Fruit fly (Drosophila melanogaster) whole organism, embryonic: Measurements from ENCODE around the gene CG4459.

ENCODE experiments used
- Aef1 ChIP-seq: fragments of 200-800 bp; sonication (Bioruptor generic); IDR thresholded peaks from 3 replicates; pipeline ENCODE4 v1.3.6; 2022; ENCODE audit warnings: missing biosample characterization, missing genetic modification characterization
- CG10462 ChIP-seq: fragments of 200-800 bp; sonication (Bioruptor generic); optimal IDR thresholded peaks from 2 replicates; lab custom pipeline; 2016; ENCODE audit warnings: missing biosample characterization, missing genetic modification characterization
- CG10654 ChIP-seq: fragments of 200-800 bp; sonication (Bioruptor generic); optimal IDR thresholded peaks from 2 replicates; lab custom pipeline; 2016; ENCODE audit warnings: missing biosample characterization, missing genetic modification characterization
- CG11504 ChIP-seq: fragments of 200-800 bp; sonication (Bioruptor generic); optimal IDR thresholded peaks from 3 replicates; lab custom pipeline; 2019; ENCODE audit warnings: missing biosample characterization, mild to moderate bottlenecking, missing genetic modification characterization, moderate library complexity
- CG13775 ChIP-seq: fragments of 200-800 bp; sonication (Bioruptor generic); optimal IDR thresholded peaks from 3 replicates; lab custom pipeline; 2017; ENCODE audit warnings: missing biosample characterization, mild to moderate bottlenecking, missing genetic modification characterization
- CG14710 ChIP-seq: fragments of 200-800 bp; sonication (Bioruptor generic); optimal IDR thresholded peaks from 3 replicates; lab custom pipeline; 2019; ENCODE audit warnings: missing biosample characterization, mild to moderate bottlenecking, missing genetic modification characterization, moderate library complexity
- CG14860 ChIP-seq: fragments of 200-800 bp; sonication (Bioruptor generic); IDR thresholded peaks from 3 replicates; pipeline ENCODE4 v1.3.6; 2022; ENCODE audit warnings: missing biosample characterization, missing genetic modification characterization; ENCODE audit not compliant: partially characterized antibody
- CG18476 ChIP-seq: fragments of 200-800 bp; sonication (Bioruptor generic); optimal IDR thresholded peaks from 2 replicates; lab custom pipeline; 2016; ENCODE audit warnings: missing biosample characterization, mild to moderate bottlenecking, missing genetic modification characterization
- CG2199 ChIP-seq: fragments of 200-800 bp; sonication (Bioruptor generic); IDR thresholded peaks from 3 replicates; pipeline ENCODE4 v1.3.6; 2022; ENCODE audit warnings: missing biosample characterization, missing genetic modification characterization
- CG2678 ChIP-seq: fragments of 200-800 bp; sonication (Bioruptor generic); optimal IDR thresholded peaks from 3 replicates; lab custom pipeline; 2019; ENCODE audit warnings: missing biosample characterization, mild to moderate bottlenecking, missing genetic modification characterization, moderate library complexity
- CG3281 ChIP-seq: fragments of 200-800 bp; sonication (Bioruptor generic); optimal IDR thresholded peaks from 3 replicates; lab custom pipeline; 2017; ENCODE audit warnings: missing biosample characterization, mild to moderate bottlenecking, missing genetic modification characterization
- CG34376 ChIP-seq: fragments of 200-800 bp; sonication (Bioruptor generic); optimal IDR thresholded peaks from 2 replicates; lab custom pipeline; 2018; ENCODE audit warnings: missing biosample characterization, mild to moderate bottlenecking, missing genetic modification characterization
- CG4854 ChIP-seq: fragments of 200-800 bp; sonication (Bioruptor generic); optimal IDR thresholded peaks from 2 replicates; lab custom pipeline; 2016; ENCODE audit warnings: missing biosample characterization, missing genetic modification characterization, inconsistent platforms
- CG6272 ChIP-seq: fragments of 200-800 bp; sonication (Bioruptor generic); IDR thresholded peaks from 2 replicates; pipeline ENCODE4 v1.3.6; 2022; ENCODE audit warnings: missing biosample characterization, missing genetic modification characterization
- CG7786 ChIP-seq: fragments of 200-800 bp; sonication (Bioruptor generic); optimal IDR thresholded peaks from 2 replicates; lab custom pipeline; 2016; ENCODE audit warnings: missing biosample characterization, missing genetic modification characterization
- CG9876 ChIP-seq: fragments of 200-800 bp; sonication (Bioruptor generic); optimal IDR thresholded peaks from 2 replicates; lab custom pipeline; 2016; ENCODE audit warnings: missing biosample characterization, missing genetic modification characterization
- CHES-1-like ChIP-seq: fragments of 200-800 bp; sonication (Bioruptor generic); optimal IDR thresholded peaks from 2 replicates; lab custom pipeline; 2016; ENCODE audit warnings: missing biosample characterization, missing genetic modification characterization
- D ChIP-seq, 2 experiments: fragments of 200-800 bp in 1 of 2; fragments of >200 bp in 1 of 2; sonication (Bioruptor generic) in 1 of 2; optimal IDR thresholded peaks; 2 replicates in 1 of 2; 3 replicates in 1 of 2; lab custom pipeline; 2017; ENCODE audit warnings: mild to moderate bottlenecking in 1 of 2, missing biosample characterization in 1 of 2, missing genetic modification characterization in 1 of 2, missing genetic modification reagents in 1 of 2
- Drgx ChIP-seq: fragments of 200-800 bp; sonication (Bioruptor generic); IDR thresholded peaks from 2 replicates; pipeline ENCODE4 v1.3.6; 2022; ENCODE audit warnings: missing biosample characterization, missing genetic modification characterization
- GATAe ChIP-seq: fragments of 200-800 bp; sonication (Bioruptor generic); conservative IDR thresholded peaks from 2 replicates; pipeline ENCODE4 v1.3.6; 2022; ENCODE audit warnings: missing biosample characterization, missing genetic modification characterization
- H15 ChIP-seq: fragments of 200-800 bp; sonication (Bioruptor generic); IDR thresholded peaks from 3 replicates; pipeline ENCODE4 v1.3.6; 2022; ENCODE audit warnings: missing biosample characterization, missing genetic modification characterization
- Hand ChIP-seq: fragments of 200-800 bp; sonication (Bioruptor generic); optimal IDR thresholded peaks from 2 replicates; lab custom pipeline; 2017; ENCODE audit warnings: mild to moderate bottlenecking, missing biosample characterization, missing genetic modification reagents, missing genetic modification characterization
- MESR4 ChIP-seq: fragments of 200-800 bp; sonication (Bioruptor generic); optimal IDR thresholded peaks from 2 replicates; lab custom pipeline; 2018; ENCODE audit warnings: missing biosample characterization, mild to moderate bottlenecking, missing genetic modification characterization, moderate library complexity
- Nf-YB ChIP-seq: fragments of 200-800 bp; sonication (Bioruptor generic); optimal IDR thresholded peaks from 3 replicates; lab custom pipeline; 2019; ENCODE audit warnings: missing biosample characterization, mild to moderate bottlenecking, missing genetic modification characterization, moderate library complexity
- PHDP ChIP-seq: fragments of 200-800 bp; sonication (Bioruptor generic); optimal IDR thresholded peaks from 3 replicates; lab custom pipeline; 2018; ENCODE audit warnings: missing biosample characterization, mild to moderate bottlenecking, missing genetic modification characterization, moderate library complexity
- Rx ChIP-seq: fragments of 200-800 bp; sonication (Bioruptor generic); IDR thresholded peaks from 2 replicates; pipeline ENCODE4 v1.3.6; 2022; ENCODE audit warnings: missing biosample characterization, missing genetic modification characterization
- YL-1 ChIP-seq: fragments of 200-800 bp; sonication (Bioruptor generic); optimal IDR thresholded peaks from 3 replicates; lab custom pipeline; 2017; ENCODE audit warnings: missing biosample characterization, mild to moderate bottlenecking, missing genetic modification characterization
- abd-A ChIP-seq: fragments of 200-800 bp; sonication (Bioruptor generic); optimal IDR thresholded peaks from 3 replicates; lab custom pipeline; 2019; ENCODE audit warnings: missing biosample characterization, mild to moderate bottlenecking, missing genetic modification characterization, moderate library complexity
- ac ChIP-seq: fragments of 200-800 bp; sonication (Bioruptor generic); optimal IDR thresholded peaks from 3 replicates; lab custom pipeline; 2017; ENCODE audit warnings: missing biosample characterization, mild to moderate bottlenecking, missing genetic modification characterization
- bbx ChIP-seq: fragments of 200-800 bp; sonication (Bioruptor generic); IDR thresholded peaks from 2 replicates; pipeline ENCODE4 v1.3.6; 2022; ENCODE audit warnings: missing biosample characterization, missing genetic modification characterization; ENCODE audit not compliant: partially characterized antibody
- chif ChIP-seq, 2 experiments: fragments of 200-800 bp; sonication (Bioruptor generic); optimal IDR thresholded peaks; 3 replicates each; lab custom pipeline; 2016; ENCODE audit warnings: missing biosample characterization in 2 of 2, missing genetic modification characterization in 2 of 2
- crol ChIP-seq: fragments of 200-800 bp; sonication (Bioruptor generic); IDR thresholded peaks from 2 replicates; pipeline ENCODE4 v1.3.6; 2022; ENCODE audit warnings: missing biosample characterization, missing genetic modification characterization
- en ChIP-seq: fragments of 200-800 bp; sonication (Bioruptor generic); optimal IDR thresholded peaks from 2 replicates; lab custom pipeline; 2016; ENCODE audit warnings: missing biosample characterization, missing genetic modification characterization
- esg ChIP-seq: fragments of 200-800 bp; sonication (Bioruptor generic); conservative IDR thresholded peaks from 2 replicates; pipeline ENCODE4 v1.3.6; 2022; ENCODE audit warnings: missing biosample characterization, missing genetic modification characterization
- gsb-n ChIP-seq: fragments of 200-800 bp; sonication (Bioruptor generic); optimal IDR thresholded peaks from 3 replicates; lab custom pipeline; 2018; ENCODE audit warnings: missing biosample characterization, mild to moderate bottlenecking, missing genetic modification characterization
- gt ChIP-seq: fragments of 200-800 bp; sonication (Bioruptor generic); IDR thresholded peaks from 2 replicates; pipeline ENCODE4 v1.3.6; 2022; ENCODE audit warnings: missing biosample characterization, missing genetic modification characterization
- lov ChIP-seq, 2 experiments: fragments of 200-800 bp in 1 of 2; fragments of >200 bp in 1 of 2; sonication (Bioruptor generic) in 1 of 2; IDR thresholded peaks in 1 of 2; optimal IDR thresholded peaks in 1 of 2; 2 replicates in 1 of 2; 3 replicates in 1 of 2; pipeline versions ENCODE4 v1.3.6 to Lab custom; 2017 to 2022; ENCODE audit warnings: missing biosample characterization in 1 of 2, missing genetic modification characterization in 1 of 2
- nau ChIP-seq: fragments of 200-800 bp; sonication (Bioruptor generic); optimal IDR thresholded peaks from 3 replicates; lab custom pipeline; 2017; ENCODE audit warnings: missing biosample characterization, mild to moderate bottlenecking, missing genetic modification characterization, missing genetic modification reagents
- oc ChIP-seq: fragments of 200-800 bp; sonication (Bioruptor generic); optimal IDR thresholded peaks from 2 replicates; lab custom pipeline; 2018; ENCODE audit warnings: missing biosample characterization, mild to moderate bottlenecking, missing genetic modification characterization, moderate library complexity
- peb ChIP-seq: fragments of 200-800 bp; sonication (Bioruptor generic); IDR thresholded peaks from 2 replicates; pipeline ENCODE4 v1.3.6; 2022; ENCODE audit warnings: missing biosample characterization, missing genetic modification characterization
- prd ChIP-seq, 3 experiments: fragments of >200 bp in 2 of 3; fragments of 200-800 bp in 1 of 3; sonication (Bioruptor generic) in 1 of 3; optimal IDR thresholded peaks in 2 of 3; IDR thresholded peaks in 1 of 3; 2 replicates in 2 of 3; 3 replicates in 1 of 3; pipeline versions ENCODE4 v1.3.6 to Lab custom; 2017 to 2022; ENCODE audit warnings: missing biosample characterization in 1 of 3, missing genetic modification characterization in 1 of 3
- sisA ChIP-seq: fragments of 200-800 bp; sonication (Bioruptor generic); IDR thresholded peaks from 2 replicates; pipeline ENCODE4 v1.3.6; 2022; ENCODE audit warnings: missing biosample characterization, missing genetic modification characterization
- sr ChIP-seq: fragments of 200-800 bp; sonication (Bioruptor generic); IDR thresholded peaks from 3 replicates; pipeline ENCODE4 v1.3.6; 2022; ENCODE audit warnings: missing biosample characterization, missing genetic modification characterization
- tgo ChIP-seq: fragments of 200-800 bp; sonication (Bioruptor generic); IDR thresholded peaks from 3 replicates; pipeline ENCODE4 v1.3.6; 2022; ENCODE audit warnings: missing biosample characterization, missing genetic modification characterization
- tin ChIP-seq: fragments of 200-800 bp; sonication (Bioruptor generic); optimal IDR thresholded peaks from 3 replicates; lab custom pipeline; 2016; ENCODE audit warnings: missing biosample characterization, missing genetic modification characterization
- tio ChIP-seq: fragments of 200-800 bp; sonication (Bioruptor generic); optimal IDR thresholded peaks from 2 replicates; lab custom pipeline; 2017; ENCODE audit warnings: missing biosample characterization, missing genetic modification characterization, inconsistent platforms
- toy ChIP-seq: fragments of 200-800 bp; sonication (Bioruptor generic); IDR thresholded peaks from 2 replicates; pipeline ENCODE4 v1.3.6; 2022; ENCODE audit warnings: missing biosample characterization, missing genetic modification characterization
- yki ChIP-seq: fragments of >200 bp; optimal IDR thresholded peaks from 3 replicates; lab custom pipeline; 2018
- zfh2 ChIP-seq: fragments of 200-800 bp; sonication (Bioruptor generic); optimal IDR thresholded peaks from 2 replicates; lab custom pipeline; 2016; ENCODE audit warnings: missing biosample characterization, missing genetic modification characterization

CG4459 gene

DNA sequence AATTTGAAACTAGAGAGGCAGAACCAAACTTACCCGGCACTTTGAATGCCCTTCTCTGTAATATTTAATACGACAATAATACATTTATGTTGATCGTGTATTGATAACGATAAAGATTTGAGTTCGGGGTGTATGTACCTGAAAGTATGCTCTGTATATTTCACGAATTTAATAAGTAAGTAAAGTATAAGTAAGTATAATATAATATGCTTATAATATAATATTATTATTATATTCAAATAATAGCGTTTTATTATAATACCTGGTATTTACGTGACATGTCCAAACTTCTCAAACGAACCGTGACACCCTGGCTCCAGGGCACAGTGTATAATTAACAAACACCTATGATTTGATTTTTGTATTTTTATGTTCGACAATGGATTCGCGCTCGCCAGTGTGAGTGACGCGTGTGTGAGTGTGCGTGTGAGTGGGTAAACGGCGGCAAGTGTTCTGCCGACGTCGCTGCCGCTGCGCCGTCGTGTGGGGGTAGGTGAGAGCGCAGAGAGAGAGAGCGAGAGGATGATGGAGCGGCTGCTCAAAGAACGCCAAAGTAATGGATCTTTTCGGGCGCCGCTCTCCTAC lies 38.7 kb downstream of the CG4459 start (continued):
- TF ChIP-seq lov (optimal IDR thresholded peaks at IDR 0.05; lab: Kevin White, UChicago) (no peak), lov (GFP tag; IDR thresholded peaks at IDR 0.05; lab: Robert Waterston, UW) (no peak), peb (GFP tag; lab: Robert Waterston, UW) (0 out of 2 replicates have a peak, but pooled peaks have one; percentile 36), CG4854 (GFP tag; lab: Kevin White, UChicago) (no peak), Hand (no peak), CG2678 (tag; lab: Kevin White, UChicago) (peak; percentile 92), Aef1 (GFP tag; lab: Robert Waterston, UW) (peak; percentile 58; the same call in 2 of the 3 replicates), bbx (GFP tag; lab: Robert Waterston, UW) (no peak), nau (no peak), H15 (no peak), Rx (GFP tag; lab: Robert Waterston, UW) (no peak), zfh2 (GFP tag; lab: Kevin White, UChicago) (no peak), CHES-1-like (GFP tag; lab: Kevin White, UChicago) (no peak), YL-1 (GFP tag; lab: Kevin White, UChicago) (no peak), esg (GFP tag; lab: Robert Waterston, UW) (peak; percentile 53), en (GFP tag; lab: Kevin White, UChicago) (no peak), crol (GFP tag; lab: Robert Waterston, UW) (no peak), prd (optimal IDR thresholded peaks at IDR 0.05; lab: Kevin White, UChicago) (no peak), prd (GFP tag; IDR thresholded peaks at IDR 0.05; lab: Robert Waterston, UW) (peak; percentile 55), CG3281 (GFP tag; lab: Kevin White, UChicago) (peak; percentile 92), CG2199 (no peak), CG13775 (GFP tag; lab: Kevin White, UChicago) (peak; percentile 43), ac (GFP tag; lab: Kevin White, UChicago) (no peak), toy (GFP tag; lab: Robert Waterston, UW) (no peak), CG11504 (tag; lab: Kevin White, UChicago) (peak; percentile 87), sisA (GFP tag; lab: Robert Waterston, UW) (no peak), tgo (peak; percentile 55; the same call in 2 of the 3 replicates), PHDP (peak; percentile 85), sr (GFP tag; lab: Robert Waterston, UW) (peak; percentile 88), CG9876 (GFP tag; lab: Kevin White, UChicago) (no peak), tin (GFP tag; lab: Kevin White, UChicago) (peak; percentile 39), abd-A (tag; lab: Kevin White, UChicago) (peak; percentile 43), gsb-n (peak; percentile 18), gt (GFP tag; lab: Robert Waterston, UW) (no peak), CG18476 (GFP tag; lab: Kevin White, UChicago) (peak; percentile 41), MESR4 (GFP tag; lab: Kevin White, UChicago) (no peak), D (optimal IDR thresholded peaks at IDR 0.05; lab: Kevin White, UChicago) (no peak), D (GFP tag; optimal IDR thresholded peaks at IDR 0.05; lab: Kevin White, UChicago) (peak; percentile 67), CG6272 (GFP tag; lab: Robert Waterston, UW) (0 out of 2 replicates have a peak, but pooled peaks have one; percentile 6), CG7786 (GFP tag; lab: Kevin White, UChicago) (no peak), CG34376 (GFP tag; lab: Kevin White, UChicago) (peak; percentile 68), CG14710 (tag; lab: Kevin White, UChicago) (peak; percentile 56), CG10462 (no peak), yki (lab: Kevin White, UChicago) (no peak), tio (GFP tag; lab: Kevin White, UChicago) (peak; percentile 48), oc (tag; lab: Kevin White, UChicago) (peak; percentile 36), Nf-YB (GFP tag; lab: Kevin White, UChicago) (peak; percentile 41), chif (GFP tag; optimal IDR thresholded peaks at IDR 0.05; lab: Kevin White, UChicago) (no peak), GATAe (GFP tag; lab: Robert Waterston, UW) (no peak), CG14860 (GFP tag; lab: Robert Waterston, UW) (no peak), CG10654 (GFP tag; lab: Kevin White, UChicago) (peak; percentile 70), Drgx (GFP tag; lab: Robert Waterston, UW) (no peak; the same call in 1 of the 2 replicates)
